Worm (Caenorhabditis elegans): Measurements from ENCODE around the gene fbxc-28.

DNA sequence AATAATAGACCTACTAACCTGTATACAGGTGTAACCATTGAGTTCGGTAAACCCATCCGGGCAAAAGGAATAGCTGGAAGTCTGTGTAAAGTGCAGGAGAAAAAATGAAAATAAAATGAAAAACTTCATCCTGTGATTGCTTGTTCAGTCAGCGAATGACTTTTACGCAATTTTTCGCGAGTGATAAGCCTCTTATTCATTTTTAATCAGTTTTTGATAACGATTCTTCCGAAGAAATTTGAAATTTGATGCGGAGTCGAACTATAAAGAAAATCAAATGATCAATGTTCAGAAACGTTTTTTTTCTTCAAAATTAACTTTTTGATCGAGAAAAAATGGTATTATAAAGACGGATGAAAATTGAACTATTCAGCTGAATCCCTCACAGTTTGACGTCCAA lies 843 bp upstream of the fbxc-28 start:
- no peak for TF ChIP-seq unc-86 (tag; optimal IDR thresholded peaks at IDR 0.05)
- TF ChIP-seq tlp-1 (tag; optimal IDR thresholded peaks at IDR 0.05), result no peak
- TF ChIP-seq mab-9 (GFP tag; IDR thresholded peaks at IDR 0.05), result no peak
- no peak for TF ChIP-seq nhr-19 (GFP tag; conservative IDR thresholded peaks at IDR 0.05)
- TF ChIP-seq fos-1 (tag; optimal IDR thresholded peaks at IDR 0.05), result no peak
- no peak for TF ChIP-seq swsn-7 (tag; optimal IDR thresholded peaks at IDR 0.05)
- no peak for TF ChIP-seq snpc-4 (tag; optimal IDR thresholded peaks at IDR 0.05)

All from whole organism, L1 larva.